Worm (Caenorhabditis elegans): Measurements from ENCODE around the gene csp-2.

DNA sequence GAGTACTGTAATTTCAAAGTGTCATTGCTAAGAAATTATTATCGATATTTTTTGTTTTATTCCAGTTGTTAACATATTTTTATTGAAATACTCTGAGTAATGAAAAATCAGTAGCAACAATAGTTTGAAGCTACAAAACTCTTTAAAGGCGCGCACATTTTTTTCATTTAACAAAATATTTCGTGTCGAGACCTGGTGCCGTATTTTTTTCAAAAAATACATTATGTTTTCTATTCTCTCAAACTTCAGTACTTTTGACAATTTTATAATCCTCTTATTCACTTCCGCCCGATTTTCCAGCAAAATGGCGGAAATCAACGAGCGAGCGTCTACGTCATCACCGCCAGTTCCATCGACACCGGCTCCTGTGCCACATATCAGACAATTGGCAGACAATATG lies 26.4 kb downstream of the csp-2 start, which contains the start of gene blos-2:
- TF ChIP-seq snpc-4 (tag; optimal IDR thresholded peaks at IDR 0.05) (no peak), skn-1 (tag; optimal IDR thresholded peaks at IDR 0.05) (no peak), lin-39 (tag; optimal IDR thresholded peaks at IDR 0.05) (no peak), eor-1 (tag; optimal IDR thresholded peaks at IDR 0.05) (no peak), ama-1 (optimal IDR thresholded peaks at IDR 0.05) (no peak), ZK546.5 (tag; optimal IDR thresholded peaks at IDR 0.05) (no peak), nhr-12 (tag; optimal IDR thresholded peaks at IDR 0.05) (no peak), nhr-11 (tag; optimal IDR thresholded peaks at IDR 0.05) (no peak), sea-2 (GFP tag; optimal IDR thresholded peaks at IDR 0.05) (no peak)

Measured in whole organism, L3 larva.